Worm (Caenorhabditis elegans) whole organism, mixed stage, embryonic: Measurements from ENCODE around the gene C08B6.2.

Experiments
- M03D4.4 ChIP-seq: sonication (generic microtip); optimal IDR thresholded peaks from 2 replicates; lab custom pipeline; 2017; ENCODE audit warnings: mild to moderate bottlenecking, missing genetic modification characterization, missing compliant biosample characterization
- bed-3 ChIP-seq: fragments of 200-800 bp; sonication (Bioruptor generic); optimal IDR thresholded peaks from 3 replicates; lab custom pipeline; 2018; ENCODE audit warnings: mild to moderate bottlenecking, missing genetic modification characterization, moderate library complexity, missing compliant biosample characterization
- ceh-39 ChIP-seq: fragments of 150-350 bp; optimal IDR thresholded peaks from 2 replicates; lab custom pipeline; 2014; ENCODE audit warnings: missing biosample characterization, missing genetic modification characterization
- ceh-43 ChIP-seq: fragments of 200-800 bp; sonication (Bioruptor generic); optimal IDR thresholded peaks from 2 replicates; lab custom pipeline; 2018; ENCODE audit warnings: mild to moderate bottlenecking, missing genetic modification characterization, moderate library complexity, missing compliant biosample characterization
- ceh-83 ChIP-seq: fragments of 200-800 bp; sonication (Bioruptor generic); optimal IDR thresholded peaks from 2 replicates; lab custom pipeline; 2018; ENCODE audit warnings: mild to moderate bottlenecking, missing genetic modification characterization, missing compliant biosample characterization
- ces-1 ChIP-seq: fragments of 150-350 bp; optimal IDR thresholded peaks from 2 replicates; lab custom pipeline; 2014; ENCODE audit warnings: missing biosample characterization, missing genetic modification reagents, missing genetic modification characterization
- cnd-1 ChIP-seq: fragments of 200-800 bp; sonication (Bioruptor generic); optimal IDR thresholded peaks from 2 replicates; lab custom pipeline; 2018; ENCODE audit warnings: mild to moderate bottlenecking, missing genetic modification characterization, missing compliant biosample characterization
- drap-1 ChIP-seq: fragments of 200-800 bp; sonication (Bioruptor generic); optimal IDR thresholded peaks from 3 replicates; lab custom pipeline; 2018; ENCODE audit warnings: mild to moderate bottlenecking, missing genetic modification characterization, missing compliant biosample characterization
- elt-1 ChIP-seq: sonication (generic microtip); optimal IDR thresholded peaks from 2 replicates; lab custom pipeline; 2017; ENCODE audit warnings: missing genetic modification characterization, mild to moderate bottlenecking, missing compliant biosample characterization, antibody characterized with exemption, moderate library complexity, borderline replicate concordance; ENCODE audit not compliant: insufficient read depth
- elt-3 ChIP-seq: fragments of 150-350 bp; optimal IDR thresholded peaks from 2 replicates; lab custom pipeline; 2014; ENCODE audit warnings: missing biosample characterization, missing genetic modification characterization
- flh-1 ChIP-seq: fragments of 200-800 bp; sonication (Bioruptor generic); optimal IDR thresholded peaks from 2 replicates; lab custom pipeline; 2018; ENCODE audit warnings: mild to moderate bottlenecking, missing genetic modification characterization, moderate library complexity, missing compliant biosample characterization
- ham-2 ChIP-seq: fragments of 200-800 bp; sonication (Bioruptor generic); optimal IDR thresholded peaks from 2 replicates; lab custom pipeline; 2018; ENCODE audit warnings: mild to moderate bottlenecking, missing genetic modification characterization, missing compliant biosample characterization
- hlh-1 ChIP-seq: fragments of 150-350 bp; optimal IDR thresholded peaks from 2 replicates; lab custom pipeline; 2014; ENCODE audit warnings: missing biosample characterization, missing genetic modification reagents, missing genetic modification characterization
- lin-13 ChIP-seq: fragments of 150-350 bp; optimal IDR thresholded peaks from 2 replicates; lab custom pipeline; 2014; ENCODE audit warnings: missing biosample characterization, missing genetic modification characterization
- lin-32 ChIP-seq: fragments of 200-800 bp; sonication (Bioruptor generic); optimal IDR thresholded peaks from 2 replicates; lab custom pipeline; 2018; ENCODE audit warnings: mild to moderate bottlenecking, missing genetic modification characterization, missing compliant biosample characterization
- mab-5 ChIP-seq: fragments of 150-350 bp; optimal IDR thresholded peaks from 2 replicates; lab custom pipeline; 2014; ENCODE audit warnings: missing biosample characterization, missing genetic modification characterization
- mep-1 ChIP-seq: fragments of 150-350 bp; optimal IDR thresholded peaks from 2 replicates; lab custom pipeline; 2017; ENCODE audit warnings: missing biosample characterization, missing genetic modification reagents, missing genetic modification characterization, inconsistent platforms
- mls-2 ChIP-seq: sonication (generic microtip); optimal IDR thresholded peaks from 2 replicates; lab custom pipeline; 2016; ENCODE audit warnings: mild to moderate bottlenecking, missing genetic modification characterization, moderate library complexity, missing compliant biosample characterization
- nhr-12 ChIP-seq: fragments of 150-350 bp; optimal IDR thresholded peaks from 2 replicates; lab custom pipeline; 2014; ENCODE audit warnings: missing biosample characterization, missing genetic modification characterization
- nhr-2 ChIP-seq: fragments of 150-350 bp; optimal IDR thresholded peaks from 2 replicates; lab custom pipeline; 2014; ENCODE audit warnings: missing biosample characterization, missing genetic modification characterization
- nhr-237 ChIP-seq: fragments of 150-350 bp; optimal IDR thresholded peaks from 2 replicates; lab custom pipeline; 2014; ENCODE audit warnings: missing biosample characterization, missing genetic modification characterization
- nhr-28 ChIP-seq: fragments of 150-350 bp; optimal IDR thresholded peaks from 2 replicates; lab custom pipeline; 2014; ENCODE audit warnings: missing biosample characterization, missing genetic modification characterization
- nhr-76 ChIP-seq: sonication (generic microtip); optimal IDR thresholded peaks from 2 replicates; lab custom pipeline; 2017; ENCODE audit warnings: missing biosample characterization, missing genetic modification characterization
- pha-4 ChIP-seq: fragments of 150-350 bp; optimal IDR thresholded peaks from 2 replicates; lab custom pipeline; 2018; ENCODE audit warnings: missing biosample characterization, missing genetic modification reagents, missing genetic modification characterization
- sem-2 ChIP-seq: fragments of 200-800 bp; sonication (Bioruptor generic); optimal IDR thresholded peaks from 2 replicates; lab custom pipeline; 2018; ENCODE audit warnings: mild to moderate bottlenecking, missing genetic modification characterization, missing compliant biosample characterization
- snpc-4 ChIP-seq: fragments of 150-350 bp; optimal IDR thresholded peaks from 2 replicates; lab custom pipeline; 2014; ENCODE audit warnings: missing biosample characterization, missing genetic modification characterization
- sptf-1 ChIP-seq: sonication (generic microtip); optimal IDR thresholded peaks from 2 replicates; lab custom pipeline; 2017; ENCODE audit warnings: mild to moderate bottlenecking, missing genetic modification characterization, moderate library complexity, missing compliant biosample characterization
- tbx-8 ChIP-seq: fragments of 200-800 bp; sonication (Bioruptor generic); optimal IDR thresholded peaks from 2 replicates; lab custom pipeline; 2018; ENCODE audit warnings: mild to moderate bottlenecking, missing genetic modification characterization, moderate library complexity, missing compliant biosample characterization
- unc-120 ChIP-seq: sonication (generic microtip); optimal IDR thresholded peaks from 2 replicates; lab custom pipeline; 2017; ENCODE audit warnings: missing genetic modification characterization, missing compliant biosample characterization; ENCODE audit not compliant: poor library complexity, severe bottlenecking
- unc-39 ChIP-seq: fragments of 150-350 bp; optimal IDR thresholded peaks from 2 replicates; lab custom pipeline; 2014; ENCODE audit warnings: missing biosample characterization, missing genetic modification characterization
- unc-62 ChIP-seq: fragments of 150-350 bp; optimal IDR thresholded peaks from 2 replicates; lab custom pipeline; 2014; ENCODE audit warnings: missing biosample characterization, missing genetic modification reagents, missing genetic modification characterization
- zip-8 ChIP-seq: fragments of 150-350 bp; optimal IDR thresholded peaks from 2 replicates; lab custom pipeline; 2014; ENCODE audit warnings: missing biosample characterization, missing genetic modification characterization
- ztf-11 ChIP-seq: fragments of 150-350 bp; optimal IDR thresholded peaks from 2 replicates; lab custom pipeline; 2014; ENCODE audit warnings: missing biosample characterization, missing genetic modification characterization

The C08B6.2 gene

ce11 chrV:10105412-10105811 lies at the start of gene C08B6.2:
Gene C08B6.2 (plus strand): TSS chrV:10105712.
- TF ChIP-seq ceh-43 (GFP tag; lab: Kevin White, UChicago): no peak
- TF ChIP-seq unc-39 (tag; lab: Kevin White, UChicago): no peak
- no peak for TF ChIP-seq zip-8
- TF ChIP-seq flh-1 (GFP tag; lab: Kevin White, UChicago): no peak
- no peak for TF ChIP-seq mab-5 (tag; lab: Kevin White, UChicago)
- no peak for TF ChIP-seq ces-1
- no peak for TF ChIP-seq tbx-8 (GFP tag; lab: Kevin White, UChicago)
- no peak for TF ChIP-seq hlh-1 (tag; lab: Kevin White, UChicago)
- no peak for TF ChIP-seq elt-1
- no peak for TF ChIP-seq sptf-1
- no peak for TF ChIP-seq unc-120

- no peak for TF ChIP-seq lin-32 (GFP tag; lab: Kevin White, UChicago)
- no peak for TF ChIP-seq ces-1
- TF ChIP-seq elt-3 (tag; lab: Kevin White, UChicago): no peak
- TF ChIP-seq ztf-11 (tag; lab: Kevin White, UChicago): no peak
- no peak for TF ChIP-seq ham-2
- TF ChIP-seq ceh-83 (GFP tag; lab: Kevin White, UChicago): no peak
- no peak for TF ChIP-seq unc-39 (tag; lab: Kevin White, UChicago)
- no peak for TF ChIP-seq nhr-12 (tag; lab: Kevin White, UChicago)
Observed at ce11 chrV:10058748-10059147, 46.8 kb upstream of the C08B6.2 start.

- no peak for TF ChIP-seq drap-1 (GFP tag; lab: Kevin White, UChicago)
- peak; percentile 68 for TF ChIP-seq hlh-1 (tag; lab: Kevin White, UChicago)
- no peak for TF ChIP-seq ceh-83 (GFP tag; lab: Kevin White, UChicago)
- TF ChIP-seq unc-120: peak; percentile 4
Observed at ce11 chrV:10060039-10060438, 45.5 kb upstream of the C08B6.2 start.

- TF ChIP-seq snpc-4 (tag; lab: Kevin White, UChicago) (no peak), lin-13 (tag; lab: Kevin White, UChicago) (no peak), nhr-76 (tag; lab: Kevin White, UChicago) (no peak), pha-4 (tag; lab: Kevin White, UChicago) (no peak), mep-1 (tag; lab: Kevin White, UChicago) (no peak)
Observed at ce11 chrV:10064221-10064620, 41.3 kb upstream of the C08B6.2 start, which contains the start of gene fipr-13. Gene fipr-13 (plus strand): TSS chrV:10064521.

- TF ChIP-seq unc-62 (no peak), pha-4 (tag; lab: Kevin White, UChicago) (no peak), M03D4.4 (tag; lab: Kevin White, UChicago) (no peak), hlh-1 (tag; lab: Kevin White, UChicago) (no peak), mab-5 (tag; lab: Kevin White, UChicago) (no peak), ceh-83 (GFP tag; lab: Kevin White, UChicago) (no peak), lin-32 (GFP tag; lab: Kevin White, UChicago) (no peak), cnd-1 (tag; lab: Kevin White, UChicago) (no peak), ces-1 (no peak), sem-2 (no peak), sptf-1 (no peak), nhr-28 (tag; lab: Kevin White, UChicago) (no peak), unc-120 (no peak), flh-1 (GFP tag; lab: Kevin White, UChicago) (no peak), mls-2 (tag; lab: Kevin White, UChicago) (no peak), nhr-76 (tag; lab: Kevin White, UChicago) (no peak), nhr-237 (tag; lab: Kevin White, UChicago) (no peak)
Observed at ce11 chrV:10065679-10066078, 39.8 kb upstream of the C08B6.2 start.

- TF ChIP-seq bed-3 (GFP tag; lab: Kevin White, UChicago) (no peak), ztf-11 (tag; lab: Kevin White, UChicago) (no peak), nhr-28 (tag; lab: Kevin White, UChicago) (no peak), ceh-83 (GFP tag; lab: Kevin White, UChicago) (no peak), ceh-39 (no peak), zip-8 (no peak), cnd-1 (tag; lab: Kevin White, UChicago) (no peak), ceh-43 (GFP tag; lab: Kevin White, UChicago) (no peak), lin-13 (tag; lab: Kevin White, UChicago) (no peak), M03D4.4 (tag; lab: Kevin White, UChicago) (no peak), drap-1 (GFP tag; lab: Kevin White, UChicago) (no peak), elt-3 (tag; lab: Kevin White, UChicago) (no peak), nhr-237 (tag; lab: Kevin White, UChicago) (no peak), pha-4 (tag; lab: Kevin White, UChicago) (no peak), nhr-12 (tag; lab: Kevin White, UChicago) (no peak), nhr-2 (no peak), ces-1 (no peak)
Observed at ce11 chrV:10066769-10067168, 38.7 kb upstream of the C08B6.2 start, which contains the start of gene npr-39. Gene npr-39 (plus strand): TSS chrV:10067069.
